Worm (Caenorhabditis elegans) whole organism, early embryonic: ENCODE results near the gene glb-11.
A peak's percentile ranks its signal among the peaks of the same experiment; 100 is the strongest.

ENCODE experiments used
- B0310.2 ChIP-seq: sonication (generic microtip); optimal IDR thresholded peaks from 2 replicates; lab custom pipeline; 2016; ENCODE audit warnings: mild to moderate bottlenecking, missing genetic modification characterization, missing compliant biosample characterization
- F13C5.2 ChIP-seq: sonication (generic microtip); optimal IDR thresholded peaks from 2 replicates; lab custom pipeline; 2017; ENCODE audit warnings: mild to moderate bottlenecking, missing genetic modification characterization, inconsistent platforms, missing compliant biosample characterization
- aly-1 ChIP-seq: sonication (generic microtip); optimal IDR thresholded peaks from 2 replicates; lab custom pipeline; 2016; ENCODE audit warnings: missing genetic modification characterization, missing compliant biosample characterization
- ama-1 ChIP-seq: fragments of 150-350 bp; optimal IDR thresholded peaks from 2 replicates; lab custom pipeline; 2014
- ceh-13 ChIP-seq: fragments of 200-800 bp; sonication (Bioruptor generic); optimal IDR thresholded peaks from 2 replicates; lab custom pipeline; 2018; ENCODE audit warnings: mild to moderate bottlenecking, missing genetic modification characterization, missing compliant biosample characterization
- ceh-36 ChIP-seq: sonication (generic microtip); optimal IDR thresholded peaks from 2 replicates; lab custom pipeline; 2016; ENCODE audit warnings: missing genetic modification characterization, inconsistent platforms, missing compliant biosample characterization
- ets-7 ChIP-seq: sonication (generic microtip); optimal IDR thresholded peaks from 2 replicates; lab custom pipeline; 2016; ENCODE audit warnings: missing genotype, missing genetic modification characterization, missing compliant biosample characterization
- flt-1 ChIP-seq: fragments of 200-800 bp; sonication (Bioruptor generic); IDR thresholded peaks from 2 replicates; pipeline ENCODE4 v1.3.6; 2022; ENCODE audit warnings: missing genetic modification characterization, missing compliant biosample characterization
- hmbx-1 ChIP-seq: sonication (generic microtip); optimal IDR thresholded peaks from 2 replicates; lab custom pipeline; 2016; ENCODE audit warnings: mild to moderate bottlenecking, missing genetic modification characterization, missing compliant biosample characterization
- hmg-4 ChIP-seq: fragments of 200-800 bp; sonication (Bioruptor generic); optimal IDR thresholded peaks from 2 replicates; lab custom pipeline; 2018; ENCODE audit warnings: mild to moderate bottlenecking, missing genetic modification characterization, missing compliant biosample characterization
- hnd-1 ChIP-seq: sonication (generic microtip); optimal IDR thresholded peaks from 2 replicates; lab custom pipeline; 2016; ENCODE audit warnings: missing genetic modification characterization, missing compliant biosample characterization
- pes-1 ChIP-seq: fragments of 200-800 bp; sonication (Bioruptor generic); IDR thresholded peaks from 2 replicates; pipeline ENCODE4 v1.3.6; 2022; ENCODE audit warnings: missing genetic modification reagents, missing genetic modification characterization, missing compliant biosample characterization
- scrt-1 ChIP-seq: fragments of 200-800 bp; sonication (Bioruptor generic); IDR thresholded peaks from 2 replicates; pipeline ENCODE4 v1.3.6; 2022; ENCODE audit warnings: missing genetic modification characterization, missing compliant biosample characterization
- sea-1 ChIP-seq: fragments of 200-800 bp; sonication (Bioruptor generic); conservative IDR thresholded peaks from 2 replicates; pipeline ENCODE4 v1.3.6; 2022; ENCODE audit warnings: missing genetic modification characterization, missing compliant biosample characterization
- tbx-11 ChIP-seq: fragments of 200-800 bp; sonication (Bioruptor generic); IDR thresholded peaks from 2 replicates; pipeline ENCODE4 v1.3.6; 2022; ENCODE audit warnings: missing genetic modification characterization, missing compliant biosample characterization
- tbx-37 ChIP-seq: fragments of 200-800 bp; sonication (Bioruptor generic); conservative IDR thresholded peaks from 2 replicates; pipeline ENCODE4 v1.3.6; 2022; ENCODE audit warnings: missing genetic modification reagents, missing genetic modification characterization, missing compliant biosample characterization
- tra-4 ChIP-seq: sonication (generic microtip); optimal IDR thresholded peaks from 2 replicates; lab custom pipeline; 2017; ENCODE audit warnings: missing genetic modification characterization, missing compliant biosample characterization

glb-11 gene

DNA sequence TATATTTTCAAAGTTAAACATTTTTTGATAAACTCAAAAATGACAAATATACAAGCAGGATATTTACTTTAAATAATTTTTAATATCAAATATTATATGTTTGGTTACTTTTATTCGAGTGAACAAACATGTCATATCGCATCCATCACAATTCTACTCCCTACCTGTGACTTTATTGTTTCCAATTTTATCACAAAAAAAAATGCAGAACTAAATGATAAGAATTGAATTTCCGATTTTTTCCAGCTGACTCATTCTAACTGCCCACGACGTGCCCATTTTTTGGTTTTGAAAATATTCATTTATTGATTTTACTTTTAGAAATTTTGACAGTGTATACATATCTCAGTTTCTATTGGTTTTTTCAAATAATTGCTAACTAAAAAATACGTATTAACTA is 19.0 kb upstream of the glb-11 start:
- no peak for TF ChIP-seq aly-1
- TF ChIP-seq tbx-37 (GFP tag; lab: Robert Waterston, UW): no peak
- no peak for TF ChIP-seq tbx-11 (GFP tag; lab: Robert Waterston, UW)
- TF ChIP-seq hnd-1 (tag; lab: Kevin White, UChicago): no peak
- no peak for TF ChIP-seq ets-7 (tag; lab: Kevin White, UChicago)

- TF ChIP-seq sea-1 (GFP tag; lab: Robert Waterston, UW) (no peak), ceh-13 (GFP tag; lab: Kevin White, UChicago) (no peak), F13C5.2 (tag; lab: Kevin White, UChicago) (peak; percentile 31), aly-1 (peak; percentile 69), hmg-4 (GFP tag; lab: Kevin White, UChicago) (peak; percentile 57)
These were observed 18.2 kb upstream of the glb-11 start for ce11 chrIII:4010168-4010567.

ce11 chrIII:4009181-4009580 is 17.2 kb upstream of the glb-11 start:
- TF ChIP-seq aly-1 (no peak), tra-4 (tag; lab: Kevin White, UChicago) (no peak), F13C5.2 (tag; lab: Kevin White, UChicago) (no peak)

DNA sequence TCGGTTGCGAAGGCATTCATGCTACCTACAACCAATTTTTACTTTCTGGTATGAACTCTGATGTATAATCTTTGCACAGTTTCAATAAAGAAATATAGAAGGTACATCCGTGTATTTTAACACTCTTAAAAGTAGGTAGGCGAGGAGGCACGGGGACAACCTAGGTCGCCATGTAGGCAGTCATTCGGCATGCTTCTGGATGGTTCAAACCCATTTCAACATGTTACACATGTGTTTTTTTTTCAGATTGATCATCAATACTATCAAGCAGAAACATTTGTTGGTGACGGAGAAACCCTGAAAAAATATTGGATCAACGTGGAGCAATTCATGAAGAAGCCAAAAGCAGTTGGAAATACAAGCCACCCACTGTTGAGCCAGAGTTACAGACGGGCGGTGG is 15.0 kb upstream of the glb-11 start:
- TF ChIP-seq pes-1 (GFP tag; lab: Robert Waterston, UW) (no peak), ets-7 (tag; lab: Kevin White, UChicago) (no peak), sea-1 (GFP tag; lab: Robert Waterston, UW) (no peak), flt-1 (GFP tag; lab: Robert Waterston, UW) (no peak), tbx-37 (GFP tag; lab: Robert Waterston, UW) (no peak)

- TF ChIP-seq ceh-36 (no peak), hmbx-1 (no peak), ceh-13 (GFP tag; lab: Kevin White, UChicago) (no peak), sea-1 (GFP tag; lab: Robert Waterston, UW) (no peak), ama-1 (lab: Kevin White, UChicago) (no peak), flt-1 (GFP tag; lab: Robert Waterston, UW) (no peak), tbx-11 (GFP tag; lab: Robert Waterston, UW) (no peak), B0310.2 (tag; lab: Kevin White, UChicago) (no peak), tra-4 (tag; lab: Kevin White, UChicago) (no peak), pes-1 (GFP tag; lab: Robert Waterston, UW) (no peak), hmg-4 (GFP tag; lab: Kevin White, UChicago) (no peak), tbx-37 (GFP tag; lab: Robert Waterston, UW) (no peak), ets-7 (tag; lab: Kevin White, UChicago) (no peak)
These were observed 13.6 kb upstream of the glb-11 start, which contains the start of gene pxd-1 for ce11 chrIII:4005446-4006192. pxd-1 (plus strand) TSS chrIII:4006142.

DNA sequence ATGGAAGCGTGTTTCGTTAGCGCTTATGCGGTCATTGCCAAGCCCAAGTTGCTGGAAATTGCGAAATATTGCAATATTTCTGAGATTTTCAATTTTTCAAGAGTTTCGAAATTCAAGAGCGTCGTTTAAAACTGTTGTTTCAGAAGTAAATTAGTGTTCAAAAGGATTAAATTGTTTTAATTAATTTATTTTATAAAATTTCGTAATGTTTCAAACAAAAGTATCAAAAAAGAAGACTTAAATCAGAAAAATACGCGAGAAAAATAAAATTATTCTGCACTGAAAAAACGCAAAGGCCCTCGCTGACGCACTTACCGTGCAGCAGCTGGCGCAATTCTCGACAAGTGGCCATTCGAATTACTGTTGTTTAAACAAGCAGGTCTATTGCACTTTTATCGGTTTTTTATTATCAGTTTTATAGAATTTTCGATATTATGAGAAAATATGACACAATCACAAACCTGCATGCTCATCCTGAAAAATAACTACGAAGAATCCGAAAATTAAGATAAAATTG is 12.1 kb upstream of the glb-11 start, which contains the start of gene tif-1A:
tif-1A (minus strand) TSS at position 51 of the 517 bp plus-strand sequence.
- no peak for TF ChIP-seq B0310.2 (tag; lab: Kevin White, UChicago)
- TF ChIP-seq F13C5.2 (tag; lab: Kevin White, UChicago): peak; percentile 85
- no peak for TF ChIP-seq flt-1 (GFP tag; lab: Robert Waterston, UW)
- TF ChIP-seq ceh-36: peak; percentile 14
- TF ChIP-seq sea-1 (GFP tag; lab: Robert Waterston, UW): 0 out of 2 replicates have a peak, but pooled peaks have one; percentile 35
- no peak for TF ChIP-seq ets-7 (tag; lab: Kevin White, UChicago)
- TF ChIP-seq hnd-1 (tag; lab: Kevin White, UChicago): no peak
- TF ChIP-seq tbx-11 (GFP tag; lab: Robert Waterston, UW): 0 out of 2 replicates have a peak, but pooled peaks have one; percentile 33
- no peak for TF ChIP-seq scrt-1
- TF ChIP-seq pes-1 (GFP tag; lab: Robert Waterston, UW): 0 out of 2 replicates have a peak, but pooled peaks have one; percentile 41
- TF ChIP-seq ceh-13 (GFP tag; lab: Kevin White, UChicago): no peak
- TF ChIP-seq tbx-37 (GFP tag; lab: Robert Waterston, UW): no peak
- TF ChIP-seq hmbx-1: no peak
- no peak for TF ChIP-seq aly-1
- TF ChIP-seq hmg-4 (GFP tag; lab: Kevin White, UChicago): no peak
- TF ChIP-seq ama-1 (lab: Kevin White, UChicago): no peak
- no peak for TF ChIP-seq tra-4 (tag; lab: Kevin White, UChicago)

ce11 chrIII:3994457-3994856 is 2.5 kb upstream of the glb-11 start:
- TF ChIP-seq ceh-36 (no peak), scrt-1 (no peak), aly-1 (no peak), B0310.2 (tag; lab: Kevin White, UChicago) (no peak), hnd-1 (tag; lab: Kevin White, UChicago) (no peak), tbx-11 (GFP tag; lab: Robert Waterston, UW) (no peak), tbx-37 (GFP tag; lab: Robert Waterston, UW) (no peak), ama-1 (lab: Kevin White, UChicago) (no peak), sea-1 (GFP tag; lab: Robert Waterston, UW) (no peak), hmbx-1 (no peak), hmg-4 (GFP tag; lab: Kevin White, UChicago) (no peak), pes-1 (GFP tag; lab: Robert Waterston, UW) (no peak), F13C5.2 (tag; lab: Kevin White, UChicago) (no peak), flt-1 (GFP tag; lab: Robert Waterston, UW) (no peak), ceh-13 (GFP tag; lab: Kevin White, UChicago) (no peak), ets-7 (tag; lab: Kevin White, UChicago) (no peak), tra-4 (tag; lab: Kevin White, UChicago) (no peak)
